Worm (Caenorhabditis elegans): Measurements from ENCODE around the gene acp-4.

DNA sequence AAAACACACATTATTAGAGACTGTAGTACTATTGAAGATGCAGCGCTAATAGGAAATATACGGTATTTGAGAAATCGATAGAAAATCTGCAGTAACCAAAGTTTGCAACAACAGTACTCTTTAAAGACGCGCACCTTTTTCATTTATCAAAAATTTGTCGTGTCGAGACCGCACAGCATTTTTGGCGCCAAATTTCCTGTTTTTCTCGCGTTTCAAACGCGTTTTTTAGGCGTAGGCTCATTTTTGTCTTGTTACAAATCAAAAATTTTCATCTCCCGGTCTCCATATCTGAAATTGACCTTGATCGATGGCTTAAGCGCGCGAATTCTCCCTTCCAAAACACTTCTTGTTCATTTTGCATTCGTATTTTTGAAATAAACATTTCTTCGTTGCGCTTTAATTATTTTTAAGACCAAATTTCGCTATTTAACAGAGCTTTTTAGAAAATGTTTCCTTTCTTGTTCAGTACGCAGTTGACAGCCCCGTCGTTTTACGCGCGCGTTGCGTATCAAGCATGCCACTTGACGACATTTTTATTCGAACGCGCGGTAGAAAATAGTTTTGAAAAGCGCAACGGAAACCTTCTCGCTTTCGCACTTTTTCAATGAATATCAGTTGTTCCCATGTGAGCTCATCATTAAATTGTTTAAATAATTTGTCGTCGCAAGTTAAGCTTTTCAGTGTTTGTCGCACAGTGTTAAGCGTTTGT is 21.9 kb upstream of the acp-4 start:
- TF ChIP-seq aly-2 (tag; optimal IDR thresholded peaks at IDR 0.05) (no peak), jun-1 (tag; optimal IDR thresholded peaks at IDR 0.05) (no peak), lsy-2 (tag; optimal IDR thresholded peaks at IDR 0.05) (no peak), lin-39 (tag; optimal IDR thresholded peaks at IDR 0.05) (no peak), ama-1 (optimal IDR thresholded peaks at IDR 0.05) (no peak)
